Fruit fly (Drosophila melanogaster) whole organism, embryonic: ENCODE results near the gene CG10628.

Experiments
- CG10462 ChIP-seq: fragments of 200-800 bp; sonication (Bioruptor generic); optimal IDR thresholded peaks from 2 replicates; lab custom pipeline; 2016; ENCODE audit warnings: missing biosample characterization, missing genetic modification characterization
- CG2116 ChIP-seq: fragments of 200-800 bp; sonication (Bioruptor generic); optimal IDR thresholded peaks from 3 replicates; lab custom pipeline; 2018; ENCODE audit warnings: missing biosample characterization, mild to moderate bottlenecking, missing genetic modification characterization
- CG9817 ChIP-seq: fragments of 200-800 bp; sonication (Bioruptor generic); optimal IDR thresholded peaks from 2 replicates; lab custom pipeline; 2018; ENCODE audit warnings: missing biosample characterization, mild to moderate bottlenecking, missing genetic modification characterization, moderate library complexity
- CkIIα-i1 ChIP-seq: fragments of 200-800 bp; sonication (Bioruptor generic); IDR thresholded peaks from 2 replicates; pipeline ENCODE4 v1.3.6; 2022; ENCODE audit warnings: missing biosample characterization, missing genetic modification characterization

DNA sequence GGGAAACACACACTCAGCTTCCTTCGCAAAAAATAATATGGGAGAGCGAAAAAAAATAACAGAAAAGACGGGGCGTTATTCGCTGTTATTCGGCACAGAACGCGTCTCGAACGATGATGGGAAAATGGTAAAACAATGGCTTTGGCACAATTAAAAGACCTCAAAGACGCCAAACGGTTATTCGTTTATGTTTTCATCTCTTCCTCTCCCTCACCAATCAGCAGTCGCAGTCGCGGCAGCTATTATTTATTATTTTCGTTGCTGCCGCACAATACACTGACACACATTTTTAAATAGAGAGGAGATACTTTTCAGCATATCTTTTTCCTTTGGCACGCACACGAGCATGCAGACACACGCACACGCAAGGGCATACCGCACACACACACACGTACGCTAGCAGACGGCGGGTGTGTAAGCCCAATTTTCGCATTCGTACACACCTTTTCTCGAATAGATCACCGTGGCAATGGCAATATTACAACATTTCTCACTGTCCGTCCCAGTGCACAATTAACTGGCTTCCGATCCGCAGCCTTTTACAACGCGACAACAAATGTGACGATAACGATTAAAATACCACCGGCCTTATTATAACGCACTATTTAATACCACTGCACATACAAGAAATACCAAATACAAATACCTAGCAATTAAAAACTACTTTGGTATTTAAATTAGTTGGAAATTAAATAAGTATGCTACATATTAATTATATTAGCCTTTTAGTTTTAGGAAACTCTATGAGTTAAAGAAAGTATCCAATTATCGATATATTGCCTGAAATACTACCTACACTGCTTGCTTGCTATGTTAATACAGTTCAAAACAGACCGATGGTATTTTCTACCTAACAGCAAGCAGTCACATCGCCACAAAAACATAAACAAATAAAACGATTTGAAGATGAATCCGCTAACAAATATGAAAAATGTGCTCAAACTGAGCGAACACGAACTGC is 33.2 kb upstream of the CG10628 start, which contains the start of the genes CdGAPr and CG10466:
- TF ChIP-seq CG10462 (no peak), CG9817 (tag; lab: Kevin White, UChicago) (no peak), CkIIα-i1 (no peak), CG2116 (peak; percentile 52)
